Worm (Caenorhabditis elegans): ENCODE data around the gene fbxb-46.

The fbxb-46 gene

DNA sequence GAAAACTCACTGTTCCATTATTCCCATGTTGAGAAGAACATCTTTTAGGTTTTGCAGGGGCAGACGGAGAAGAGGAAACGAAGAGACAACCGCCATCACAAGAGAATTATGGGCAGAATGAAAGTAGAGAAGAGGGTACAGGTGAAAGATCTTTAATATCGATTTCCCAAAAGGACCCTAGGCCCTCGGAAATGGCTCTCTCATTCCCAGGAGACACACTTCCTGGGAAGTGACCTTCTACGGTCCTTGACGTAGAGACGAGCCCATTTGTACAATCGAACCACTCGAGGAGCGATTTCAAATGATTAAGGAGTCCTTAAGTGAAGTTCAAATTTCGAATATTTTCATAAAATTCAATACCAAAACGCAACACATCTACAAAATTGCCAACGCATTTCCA, at the start of gene fbxb-46:
fbxb-46 (minus strand) TSS at position 101 of the 400 bp plus-strand sequence.
- TF ChIP-seq set-16 (GFP tag; IDR thresholded peaks at IDR 0.05) (no peak), ceh-32 (tag; optimal IDR thresholded peaks at IDR 0.05; ENCODE audit: poor library complexity) (no peak), daf-16 (GFP tag; optimal IDR thresholded peaks at IDR 0.05) (no peak), daf-16 (tag; optimal IDR thresholded peaks at IDR 0.05) (no peak), daf-19 (GFP tag; conservative IDR thresholded peaks at IDR 0.05) (no peak), daf-8 (GFP tag; IDR thresholded peaks at IDR 0.05) (no peak), tag-97 (GFP tag; IDR thresholded peaks at IDR 0.05) (no peak), Y75B8A.6 (GFP tag; IDR thresholded peaks at IDR 0.05) (no peak), ceh-44 (GFP tag; IDR thresholded peaks at IDR 0.05) (no peak), fos-1 (tag; optimal IDR thresholded peaks at IDR 0.05) (no peak), php-3 (GFP tag; IDR thresholded peaks at IDR 0.05) (no peak), lim-7 (GFP tag; IDR thresholded peaks at IDR 0.05) (no peak), lin-39 (tag; optimal IDR thresholded peaks at IDR 0.05) (no peak), sdz-12 (GFP tag; optimal IDR thresholded peaks at IDR 0.05) (no peak), attf-4 (tag; optimal IDR thresholded peaks at IDR 0.05) (no peak), lir-3 (tag; optimal IDR thresholded peaks at IDR 0.05) (no peak)

DNA sequence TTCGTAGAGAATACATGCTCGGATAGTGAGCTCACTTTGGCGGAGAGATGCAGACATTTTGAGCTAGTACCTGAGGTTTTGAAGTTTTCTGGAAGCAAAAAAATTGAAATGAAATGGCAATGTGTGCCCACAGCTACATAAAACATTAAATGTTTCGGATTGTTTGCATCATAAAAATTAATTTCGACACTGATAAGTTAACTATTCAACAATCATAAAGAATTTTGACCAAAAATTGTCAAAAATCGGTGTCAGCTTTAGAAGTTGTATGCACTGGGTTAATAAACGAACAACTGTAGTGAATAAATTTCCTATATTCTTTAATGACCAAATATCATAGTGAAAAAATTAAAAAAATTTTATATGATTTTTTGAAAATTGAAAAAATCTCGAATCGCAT, 48.0 kb upstream of the fbxb-46 start, which contains the start of gene fbxa-166:
fbxa-166 (minus strand) TSS at position 101 of the 400 bp plus-strand sequence.
- peak; percentile 45 for TF ChIP-seq aha-1 (tag)
- no peak for TF ChIP-seq mxl-3 (GFP tag; optimal IDR thresholded peaks at IDR 0.05)

DNA sequence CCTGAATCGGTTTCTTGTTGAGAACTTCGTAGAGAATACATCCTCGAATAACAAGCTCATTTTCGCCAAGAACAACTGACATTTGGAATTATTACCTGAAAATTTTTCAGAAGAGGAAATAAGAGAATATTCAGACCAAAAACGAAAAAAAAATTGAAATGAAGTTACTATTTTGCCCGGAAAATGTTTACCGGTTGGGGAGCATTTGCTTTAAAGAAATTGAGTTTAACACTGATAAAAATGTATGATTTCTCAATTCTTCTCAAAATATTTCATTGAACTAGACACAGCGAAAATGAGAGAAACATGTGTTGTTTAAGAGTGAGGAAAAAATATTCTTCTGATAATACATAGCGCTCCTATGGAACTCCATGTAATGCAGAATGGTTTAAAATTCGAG, 45.5 kb upstream of the fbxb-46 start, which contains the start of gene fbxa-165:
fbxa-165 (minus strand) TSS at position 101 of the 400 bp plus-strand sequence.
- TF ChIP-seq arid-1 (GFP tag; conservative IDR thresholded peaks at IDR 0.05) (no peak), unc-62 (GFP tag; optimal IDR thresholded peaks at IDR 0.05 in 1 of 2) (peak in 1 of 2 experiments; percentile 36), unc-62 (tag; optimal IDR thresholded peaks at IDR 0.05) (no peak), mdl-1 (tag; optimal IDR thresholded peaks at IDR 0.05) (no peak), dmd-6 (GFP tag; IDR thresholded peaks at IDR 0.05) (no peak)

DNA sequence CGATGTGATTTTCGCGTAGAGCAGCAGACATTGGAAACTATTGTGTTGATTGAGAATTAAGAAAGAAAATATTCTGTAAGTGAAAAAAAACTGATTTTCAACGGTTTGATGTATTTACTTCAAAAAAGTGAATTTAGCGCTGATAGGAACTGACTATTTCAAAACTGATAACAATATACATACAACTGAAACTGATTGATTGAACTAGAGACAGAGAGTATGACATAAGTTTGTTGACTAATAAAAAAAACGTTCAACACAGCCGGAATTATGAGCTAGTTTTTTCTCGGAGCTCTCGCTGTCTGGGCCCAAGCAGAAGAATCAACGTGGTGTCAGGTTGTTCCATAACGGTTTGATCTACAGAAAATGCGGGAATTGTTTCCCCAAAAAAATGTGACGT, 43.0 kb upstream of the fbxb-46 start, which contains the start of gene fbxa-164:
fbxa-164 (minus strand) TSS at position 101 of the 400 bp plus-strand sequence.
- no peak for TF ChIP-seq skn-1 (tag; optimal IDR thresholded peaks at IDR 0.05)
- TF ChIP-seq daf-16 (GFP tag; optimal IDR thresholded peaks at IDR 0.05) = no peak
- peak; percentile 73 for TF ChIP-seq daf-16 (tag; optimal IDR thresholded peaks at IDR 0.05)
- peak; percentile 13 for TF ChIP-seq nhr-28 (tag; optimal IDR thresholded peaks at IDR 0.05)
- no peak for TF ChIP-seq set-16 (GFP tag; IDR thresholded peaks at IDR 0.05)
- TF ChIP-seq dmd-6 (GFP tag; IDR thresholded peaks at IDR 0.05) = no peak
- TF ChIP-seq zfp-3 (GFP tag; conservative IDR thresholded peaks at IDR 0.05) = no peak
- no peak for TF ChIP-seq ceh-44 (GFP tag; IDR thresholded peaks at IDR 0.05)

DNA sequence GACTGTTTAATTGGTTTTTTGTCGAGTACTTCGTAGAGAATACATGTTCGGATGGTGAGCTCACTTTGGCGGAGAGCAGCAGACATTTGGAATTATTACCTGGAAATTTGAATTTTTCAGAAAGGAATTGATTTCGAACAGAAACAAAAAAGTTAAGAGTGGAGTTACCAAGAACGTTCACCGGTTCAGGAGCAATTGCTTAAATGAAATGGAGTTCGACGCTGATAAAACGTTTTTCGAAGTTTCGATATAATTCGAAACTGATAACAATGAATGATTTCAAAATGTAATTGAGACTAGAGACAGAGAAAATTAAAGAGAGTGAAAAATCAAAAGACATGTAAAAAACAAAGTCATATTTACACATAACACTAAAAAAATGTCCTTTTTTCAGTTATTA, 39.7 kb upstream of the fbxb-46 start, which contains the start of gene fbxa-163:
fbxa-163 (minus strand) TSS at position 101 of the 400 bp plus-strand sequence.
- no peak for TF ChIP-seq ztf-7 (tag; optimal IDR thresholded peaks at IDR 0.05)
- TF ChIP-seq daf-16 (GFP tag; optimal IDR thresholded peaks at IDR 0.05) = no peak
- peak; percentile 19 for TF ChIP-seq daf-16 (tag; optimal IDR thresholded peaks at IDR 0.05)
- no peak for TF ChIP-seq hlh-11 (tag; optimal IDR thresholded peaks at IDR 0.05)
- no peak for TF ChIP-seq rbr-2 (tag; optimal IDR thresholded peaks at IDR 0.05)
- TF ChIP-seq nhr-28 (tag; optimal IDR thresholded peaks at IDR 0.05) = peak; percentile 13
- no peak for TF ChIP-seq dmd-6 (GFP tag; IDR thresholded peaks at IDR 0.05)
- no peak for TF ChIP-seq nhr-102 (tag; optimal IDR thresholded peaks at IDR 0.05)
- TF ChIP-seq jun-1 (tag; optimal IDR thresholded peaks at IDR 0.05) = no peak
- peak; percentile 41 for TF ChIP-seq pqm-1 (tag; optimal IDR thresholded peaks at IDR 0.05)
- TF ChIP-seq unc-62 (GFP tag; optimal IDR thresholded peaks at IDR 0.05 in 1 of 2) = peak in 1 of 2 experiments; percentile 28
- TF ChIP-seq unc-62 (tag; optimal IDR thresholded peaks at IDR 0.05) = no peak
- TF ChIP-seq mes-2 (tag; optimal IDR thresholded peaks at IDR 0.05; ENCODE audit: poor library complexity, severe bottlenecking) = no peak

Measured in whole organism, L4 larva.